Fruit fly (Drosophila melanogaster) whole organism, embryonic: ENCODE results near the gene Rsph3.
A peak's percentile ranks its signal among the peaks of the same experiment; 100 is the strongest.

Source experiments
- Bgb ChIP-seq: fragments of 200-800 bp; sonication (Bioruptor generic); IDR thresholded peaks from 2 replicates; pipeline ENCODE4 v1.3.6; 2022; ENCODE audit warnings: missing biosample characterization, missing genetic modification characterization; ENCODE audit not compliant: partially characterized antibody
- CG10565 ChIP-seq: fragments of 200-800 bp; sonication (Bioruptor generic); optimal IDR thresholded peaks from 3 replicates; lab custom pipeline; 2016; ENCODE audit warnings: missing biosample characterization, mild to moderate bottlenecking, missing genetic modification characterization
- CG12071 ChIP-seq: fragments of 200-800 bp; sonication (Bioruptor generic); optimal IDR thresholded peaks from 3 replicates; lab custom pipeline; 2018; ENCODE audit warnings: missing biosample characterization, mild to moderate bottlenecking, missing genetic modification characterization
- CG12236 ChIP-seq: fragments of 200-800 bp; sonication (Bioruptor generic); optimal IDR thresholded peaks from 2 replicates; lab custom pipeline; 2016; ENCODE audit warnings: missing biosample characterization, missing genetic modification characterization
- CG13287 ChIP-seq: fragments of 200-800 bp; sonication (Bioruptor generic); IDR thresholded peaks from 2 replicates; pipeline ENCODE4 v1.3.6; 2022; ENCODE audit warnings: missing biosample characterization, missing genetic modification characterization; ENCODE audit not compliant: partially characterized antibody
- CG15073 ChIP-seq: fragments of 200-800 bp; sonication (Bioruptor generic); optimal IDR thresholded peaks from 2 replicates; lab custom pipeline; 2016; ENCODE audit warnings: missing biosample characterization, missing genetic modification characterization
- CG15269 ChIP-seq: fragments of 200-800 bp; sonication (Bioruptor generic); optimal IDR thresholded peaks from 2 replicates; lab custom pipeline; 2018; ENCODE audit warnings: missing biosample characterization, mild to moderate bottlenecking, missing genetic modification characterization, moderate library complexity
- CG1602 ChIP-seq: fragments of 200-800 bp; sonication (Bioruptor generic); optimal IDR thresholded peaks from 3 replicates; lab custom pipeline; 2016; ENCODE audit warnings: missing biosample characterization, missing genetic modification characterization
- CG33213 ChIP-seq: fragments of 200-800 bp; sonication (Bioruptor generic); optimal IDR thresholded peaks from 3 replicates; lab custom pipeline; 2016; ENCODE audit warnings: missing biosample characterization, missing genetic modification characterization
- CG34224 ChIP-seq: fragments of 200-800 bp; sonication (Bioruptor generic); IDR thresholded peaks from 3 replicates; pipeline ENCODE4 v1.3.6; 2022; ENCODE audit warnings: missing biosample characterization, missing genetic modification characterization; ENCODE audit not compliant: partially characterized antibody
- CG4360 ChIP-seq: fragments of 200-800 bp; sonication (Bioruptor generic); IDR thresholded peaks from 2 replicates; pipeline ENCODE4 v1.3.6; 2022; ENCODE audit warnings: missing biosample characterization, missing genetic modification characterization
- CG5245 ChIP-seq: fragments of 200-800 bp; sonication (Bioruptor generic); optimal IDR thresholded peaks from 3 replicates; lab custom pipeline; 2016; ENCODE audit warnings: missing biosample characterization, missing genetic modification characterization
- CG5953 ChIP-seq: fragments of 200-800 bp; sonication (Bioruptor generic); IDR thresholded peaks from 2 replicates; pipeline ENCODE4 v1.3.6; 2022; ENCODE audit warnings: missing biosample characterization, missing genetic modification characterization
- CG6813 ChIP-seq: fragments of 200-800 bp; sonication (Bioruptor generic); optimal IDR thresholded peaks from 2 replicates; lab custom pipeline; 2017; ENCODE audit warnings: missing biosample characterization, missing genetic modification characterization, mild to moderate bottlenecking, moderate library complexity, missing genetic modification reagents
- CG8290 ChIP-seq, 3 experiments: fragments of 200-800 bp; sonication (Bioruptor generic); optimal IDR thresholded peaks; 2 replicates each; lab custom pipeline; 2016 to 2019; ENCODE audit warnings: missing biosample characterization in 3 of 3, missing genetic modification characterization in 3 of 3, mild to moderate bottlenecking in 2 of 3, moderate library complexity in 1 of 3
- CG9437 ChIP-seq: fragments of 200-800 bp; sonication (Bioruptor generic); optimal IDR thresholded peaks from 2 replicates; lab custom pipeline; 2018; ENCODE audit warnings: missing biosample characterization, mild to moderate bottlenecking, missing genetic modification characterization
- CG9797 ChIP-seq: fragments of 200-800 bp; sonication (Bioruptor generic); optimal IDR thresholded peaks from 3 replicates; lab custom pipeline; 2018; ENCODE audit warnings: missing biosample characterization, mild to moderate bottlenecking, missing genetic modification characterization
- CG9876 ChIP-seq: fragments of 200-800 bp; sonication (Bioruptor generic); optimal IDR thresholded peaks from 2 replicates; lab custom pipeline; 2016; ENCODE audit warnings: missing biosample characterization, missing genetic modification characterization
- CHES-1-like ChIP-seq: fragments of 200-800 bp; sonication (Bioruptor generic); optimal IDR thresholded peaks from 2 replicates; lab custom pipeline; 2016; ENCODE audit warnings: missing biosample characterization, missing genetic modification characterization
- Ets65A ChIP-seq: fragments of 200-800 bp; sonication (Bioruptor generic); peaks from one replicate; lab custom pipeline; 2016; ENCODE audit warnings: missing biosample characterization, missing genetic modification characterization
- GATAe ChIP-seq: fragments of 200-800 bp; sonication (Bioruptor generic); conservative IDR thresholded peaks from 2 replicates; pipeline ENCODE4 v1.3.6; 2022; ENCODE audit warnings: missing biosample characterization, missing genetic modification characterization
- HmgD ChIP-seq: fragments of 200-800 bp; sonication (Bioruptor generic); optimal IDR thresholded peaks from 3 replicates; lab custom pipeline; 2016; ENCODE audit warnings: missing biosample characterization, missing genetic modification characterization
- Hmr ChIP-seq: fragments of 200-800 bp; sonication (Bioruptor generic); optimal IDR thresholded peaks from 3 replicates; lab custom pipeline; 2017; ENCODE audit warnings: mild to moderate bottlenecking, missing biosample characterization, missing genetic modification reagents, missing genetic modification characterization
- Jarid2 ChIP-seq: fragments of 200-800 bp; sonication (Bioruptor generic); optimal IDR thresholded peaks from 3 replicates; lab custom pipeline; 2017; ENCODE audit warnings: mild to moderate bottlenecking, missing biosample characterization, missing genetic modification reagents, missing genetic modification characterization
- Kr ChIP-seq: fragments of 200-800 bp; sonication (Bioruptor generic); optimal IDR thresholded peaks from 2 replicates; lab custom pipeline; 2017; ENCODE audit warnings: missing biosample characterization, mild to moderate bottlenecking, missing genetic modification characterization
- NC2β ChIP-seq: fragments of 200-800 bp; sonication (Bioruptor generic); optimal IDR thresholded peaks from 2 replicates; lab custom pipeline; 2016; ENCODE audit warnings: missing biosample characterization, missing genetic modification characterization
- Sry-β ChIP-seq: fragments of 200-800 bp; sonication (Bioruptor generic); optimal IDR thresholded peaks from 2 replicates; lab custom pipeline; 2018; ENCODE audit warnings: missing biosample characterization, mild to moderate bottlenecking, missing genetic modification characterization, moderate library complexity
- al ChIP-seq: fragments of 200-800 bp; sonication (Bioruptor generic); IDR thresholded peaks from 2 replicates; pipeline ENCODE4 v1.3.6; 2022; ENCODE audit warnings: missing biosample characterization, missing genetic modification characterization
- chinmo ChIP-seq: fragments of 200-800 bp; sonication (Bioruptor generic); IDR thresholded peaks from 4 replicates; pipeline ENCODE4 v1.3.6; 2022; ENCODE audit warnings: missing biosample characterization, missing genetic modification characterization; ENCODE audit not compliant: partially characterized antibody
- cwo ChIP-seq: fragments of 200-800 bp; sonication (Bioruptor generic); optimal IDR thresholded peaks from 3 replicates; lab custom pipeline; 2017; ENCODE audit warnings: missing biosample characterization, missing genetic modification characterization, mild to moderate bottlenecking, moderate library complexity, missing genetic modification reagents
- dpn ChIP-seq, 2 experiments: fragments of 200-800 bp; sonication (Bioruptor generic); optimal IDR thresholded peaks; 3 replicates each; lab custom pipeline; 2016; ENCODE audit warnings: missing biosample characterization in 2 of 2, missing genetic modification characterization in 2 of 2
- fu2 ChIP-seq: fragments of 200-800 bp; sonication (Bioruptor generic); optimal IDR thresholded peaks from 2 replicates; lab custom pipeline; 2016; ENCODE audit warnings: missing biosample characterization, missing genetic modification characterization
- gcm2 ChIP-seq: fragments of 200-800 bp; sonication (Bioruptor generic); optimal IDR thresholded peaks from 2 replicates; lab custom pipeline; 2016; ENCODE audit warnings: missing biosample characterization, missing genetic modification characterization
- hkb ChIP-seq, 2 experiments: fragments of 200-800 bp in 1 of 2; fragments of >200 bp in 1 of 2; sonication (Bioruptor generic) in 1 of 2; IDR thresholded peaks in 1 of 2; optimal IDR thresholded peaks in 1 of 2; 2 replicates each; pipeline versions ENCODE4 v1.3.6 to Lab custom; 2017 to 2022; ENCODE audit warnings: missing biosample characterization in 1 of 2, missing genetic modification characterization in 1 of 2
- ind ChIP-seq: fragments of 200-800 bp; sonication (Bioruptor generic); optimal IDR thresholded peaks from 3 replicates; lab custom pipeline; 2016; ENCODE audit warnings: missing biosample characterization, missing genetic modification characterization
- lbe ChIP-seq: fragments of 200-800 bp; sonication (Bioruptor generic); optimal IDR thresholded peaks from 2 replicates; lab custom pipeline; 2016; ENCODE audit warnings: missing biosample characterization, mild to moderate bottlenecking, missing genetic modification characterization
- lola ChIP-seq, 3 experiments: fragments of >200 bp in 2 of 3; fragments of 200-800 bp in 1 of 3; sonication (Bioruptor generic) in 1 of 3; optimal IDR thresholded peaks; 2 replicates each; lab custom pipeline; 2017 to 2019; ENCODE audit warnings: missing biosample characterization in 3 of 3, missing genetic modification characterization in 3 of 3, mild to moderate bottlenecking in 1 of 3, moderate library complexity in 1 of 3
- mirr ChIP-seq: fragments of 200-800 bp; sonication (Bioruptor generic); optimal IDR thresholded peaks from 3 replicates; lab custom pipeline; 2018; ENCODE audit warnings: missing biosample characterization, mild to moderate bottlenecking, missing genetic modification characterization
- nau ChIP-seq: fragments of 200-800 bp; sonication (Bioruptor generic); optimal IDR thresholded peaks from 3 replicates; lab custom pipeline; 2017; ENCODE audit warnings: missing biosample characterization, mild to moderate bottlenecking, missing genetic modification characterization, missing genetic modification reagents
- phol ChIP-seq: fragments of 200-800 bp; sonication (Bioruptor generic); optimal IDR thresholded peaks from 3 replicates; lab custom pipeline; 2018; ENCODE audit warnings: missing biosample characterization, mild to moderate bottlenecking, missing genetic modification characterization, moderate library complexity
- sc ChIP-seq, 3 experiments: fragments of >200 bp in 2 of 3; fragments of 200-800 bp in 1 of 3; sonication (Bioruptor generic) in 1 of 3; optimal IDR thresholded peaks; 2 replicates in 2 of 3; 3 replicates in 1 of 3; lab custom pipeline; 2017; ENCODE audit warnings: mild to moderate bottlenecking in 1 of 3, missing biosample characterization in 1 of 3, missing genetic modification characterization in 1 of 3, missing genetic modification reagents in 1 of 3
- scrt ChIP-seq: fragments of 200-800 bp; sonication (Bioruptor generic); optimal IDR thresholded peaks from 2 replicates; lab custom pipeline; 2018; ENCODE audit warnings: missing biosample characterization, mild to moderate bottlenecking, missing genetic modification characterization, moderate library complexity
- sd ChIP-seq: fragments of 200-800 bp; sonication (Bioruptor generic); optimal IDR thresholded peaks from 3 replicates; lab custom pipeline; 2018; ENCODE audit warnings: missing biosample characterization, mild to moderate bottlenecking, missing genetic modification characterization, moderate library complexity
- sens ChIP-seq: fragments of 200-800 bp; sonication (Bioruptor generic); peaks from one replicate; lab custom pipeline; 2016; ENCODE audit warnings: missing biosample characterization, missing genetic modification characterization
- vvl ChIP-seq: fragments of 200-800 bp; sonication (Bioruptor generic); IDR thresholded peaks from 2 replicates; pipeline ENCODE4 v1.3.6; 2022; ENCODE audit warnings: missing biosample characterization, missing genetic modification characterization
- yki ChIP-seq: fragments of >200 bp; optimal IDR thresholded peaks from 3 replicates; lab custom pipeline; 2018

Gene Rsph3

DNA sequence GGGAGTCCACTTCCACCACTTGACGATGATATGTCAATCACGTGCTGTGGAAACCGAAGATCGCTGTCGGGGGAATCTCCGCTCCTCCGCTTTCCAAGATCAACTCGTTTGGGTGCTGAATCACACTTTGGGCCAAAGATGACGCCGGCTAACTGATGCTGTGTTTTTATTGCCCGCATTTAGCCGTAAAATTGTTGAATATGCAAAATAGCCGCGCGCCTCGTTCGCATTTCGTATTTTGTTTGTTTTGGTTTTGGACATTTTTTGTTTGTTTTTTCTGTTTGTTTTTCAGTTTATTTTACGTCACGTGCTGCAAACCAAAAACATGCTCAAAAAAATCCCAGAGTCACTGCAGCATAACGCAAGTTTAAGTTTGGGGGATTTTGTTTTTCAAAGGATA, 39.7 kb downstream of the Rsph3 start:
- peak; percentile 73 for TF ChIP-seq vvl (GFP tag; lab: Robert Waterston, UW)
- TF ChIP-seq cwo (GFP tag; lab: Kevin White, UChicago): peak; percentile 91
- TF ChIP-seq ind (GFP tag; lab: Kevin White, UChicago): no peak
- TF ChIP-seq al (GFP tag; lab: Robert Waterston, UW): no peak
- no peak for TF ChIP-seq Jarid2 (GFP tag; lab: Kevin White, UChicago)
- TF ChIP-seq hkb (optimal IDR thresholded peaks at IDR 0.05; lab: Kevin White, UChicago): no peak
- TF ChIP-seq hkb (GFP tag; IDR thresholded peaks at IDR 0.05; lab: Robert Waterston, UW): no peak
- TF ChIP-seq sd: peak; percentile 78
- no peak for TF ChIP-seq CG9797 (GFP tag; lab: Kevin White, UChicago)
- TF ChIP-seq CG12236 (GFP tag; lab: Kevin White, UChicago): no peak
- no peak for TF ChIP-seq yki (lab: Kevin White, UChicago)
- peak; percentile 87; the same call in 1 of the 4 replicates for TF ChIP-seq chinmo (GFP tag; lab: Robert Waterston, UW)
- TF ChIP-seq lola (GFP tag; optimal IDR thresholded peaks at IDR 0.05; lab: Kevin White, UChicago): no peak

DNA sequence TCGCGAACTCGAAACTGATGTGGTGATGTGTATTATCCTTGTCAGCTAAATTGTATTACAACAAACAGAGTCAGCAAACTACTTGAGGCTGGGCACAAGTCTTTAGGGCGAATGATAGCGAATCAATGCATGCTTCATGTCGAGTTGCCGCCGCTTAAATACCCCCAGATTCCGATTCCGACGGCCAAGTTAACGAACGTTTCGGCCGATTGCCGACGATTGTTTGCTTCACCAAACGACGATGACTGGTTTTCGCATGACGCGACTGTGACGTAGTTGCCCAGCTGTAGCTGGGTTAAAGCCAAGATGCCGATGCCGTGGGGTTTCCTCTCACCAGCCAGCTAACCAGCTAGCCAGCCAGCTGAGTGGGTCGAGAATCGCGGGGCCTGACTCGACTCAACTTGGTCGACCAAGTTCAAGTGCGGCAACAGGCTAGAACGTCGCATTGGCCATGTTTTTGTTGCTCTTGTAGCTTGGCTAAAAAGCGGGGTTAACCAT, 43.6 kb downstream of the Rsph3 start, which contains the start of gene ple:
Gene ple, minus strand, starts transcription at position 134 of the 498 bp plus-strand sequence.
- 0 out of 3 replicates have a peak, but pooled peaks have one; percentile 42 for TF ChIP-seq CG34224
- TF ChIP-seq CG15269 (tag; lab: Kevin White, UChicago): no peak
- no peak for TF ChIP-seq gcm2 (GFP tag; lab: Kevin White, UChicago)
- TF ChIP-seq CG1602 (GFP tag; lab: Kevin White, UChicago): no peak
- TF ChIP-seq CHES-1-like (GFP tag; lab: Kevin White, UChicago): no peak
- TF ChIP-seq sc (optimal IDR thresholded peaks at IDR 0.05; lab: Kevin White, UChicago): no peak
- no peak for TF ChIP-seq sc (GFP tag; optimal IDR thresholded peaks at IDR 0.05; lab: Kevin White, UChicago)
- TF ChIP-seq CG33213 (GFP tag; lab: Kevin White, UChicago): no peak
- TF ChIP-seq scrt (GFP tag; lab: Kevin White, UChicago): peak; percentile 52
- TF ChIP-seq Sry-β (GFP tag; lab: Kevin White, UChicago): no peak
- TF ChIP-seq Jarid2 (GFP tag; lab: Kevin White, UChicago): peak; percentile 1
- TF ChIP-seq CG9437 (GFP tag; lab: Kevin White, UChicago): no peak
- no peak for TF ChIP-seq sens (GFP tag; lab: Kevin White, UChicago)
- TF ChIP-seq HmgD (GFP tag; lab: Kevin White, UChicago): no peak
- TF ChIP-seq Bgb (GFP tag; lab: Robert Waterston, UW): peak; percentile 17; the same call in 1 of the 2 replicates
- no peak for TF ChIP-seq CG15073 (GFP tag; lab: Kevin White, UChicago)
- 0 out of 2 replicates have a peak, but pooled peaks have one; percentile 13 for TF ChIP-seq CG4360
- TF ChIP-seq phol (tag; lab: Kevin White, UChicago): no peak
- no peak for TF ChIP-seq Hmr (GFP tag; lab: Kevin White, UChicago)
- peak; percentile 16 for TF ChIP-seq CG6813 (GFP tag; lab: Kevin White, UChicago)
- peak; percentile 63 for TF ChIP-seq sd
- no peak for TF ChIP-seq lbe
- TF ChIP-seq hkb (optimal IDR thresholded peaks at IDR 0.05; lab: Kevin White, UChicago): no peak
- 0 out of 2 replicates have a peak, but pooled peaks have one; percentile 9 for TF ChIP-seq hkb (GFP tag; IDR thresholded peaks at IDR 0.05; lab: Robert Waterston, UW)
- TF ChIP-seq CG5953 (GFP tag; lab: Robert Waterston, UW): 0 out of 2 replicates have a peak, but pooled peaks have one; percentile 24
- no peak for TF ChIP-seq CG5245 (GFP tag; lab: Kevin White, UChicago)
- TF ChIP-seq fu2 (GFP tag; lab: Kevin White, UChicago): no peak
- TF ChIP-seq CG9876 (GFP tag; lab: Kevin White, UChicago): no peak
- no peak for TF ChIP-seq Kr (GFP tag; lab: Kevin White, UChicago)
- no peak for TF ChIP-seq dpn (GFP tag; optimal IDR thresholded peaks at IDR 0.05; lab: Kevin White, UChicago)
- TF ChIP-seq CG8290 (GFP tag; optimal IDR thresholded peaks at IDR 0.05; lab: Kevin White, UChicago): no peak
- TF ChIP-seq CG8290 (tag; optimal IDR thresholded peaks at IDR 0.05; lab: Kevin White, UChicago): peak in 1 of 2 experiments; percentile 23
- TF ChIP-seq GATAe (GFP tag; lab: Robert Waterston, UW): no peak
- peak; percentile 21 for TF ChIP-seq mirr (GFP tag; lab: Kevin White, UChicago)
- no peak for TF ChIP-seq CG10565 (GFP tag; lab: Kevin White, UChicago)
- TF ChIP-seq CG13287 (GFP tag; lab: Robert Waterston, UW): peak; percentile 24; the same call in 1 of the 2 replicates
- no peak for TF ChIP-seq nau (GFP tag; lab: Kevin White, UChicago)
- TF ChIP-seq NC2β (GFP tag; lab: Kevin White, UChicago): no peak
- peak; percentile 10 for TF ChIP-seq CG12071 (GFP tag; lab: Kevin White, UChicago)
- TF ChIP-seq Ets65A (GFP tag; lab: Kevin White, UChicago): no peak
